Fruit fly (Drosophila melanogaster) whole organism, adult: Measurements from ENCODE around the gene CG14644.

Source experiments
- CG11617 ChIP-seq: fragments of 200-800 bp; sonication (Bioruptor generic); optimal IDR thresholded peaks from 2 replicates; lab custom pipeline; 2017; ENCODE audit warnings: mild to moderate bottlenecking, missing biosample characterization, missing genetic modification reagents, missing genetic modification characterization
- CG12768 ChIP-seq: fragments of 200-800 bp; sonication (Bioruptor generic); optimal IDR thresholded peaks from 2 replicates; lab custom pipeline; 2017; ENCODE audit warnings: missing biosample characterization, missing genetic modification characterization, mild to moderate bottlenecking, moderate library complexity, missing genetic modification reagents
- CG14711 ChIP-seq: fragments of 200-800 bp; sonication (Bioruptor generic); optimal IDR thresholded peaks from 2 replicates; lab custom pipeline; 2018; ENCODE audit warnings: missing biosample characterization, mild to moderate bottlenecking, missing genetic modification characterization, moderate library complexity
- CG1620 ChIP-seq: fragments of 200-800 bp; sonication (Bioruptor generic); optimal IDR thresholded peaks from 2 replicates; lab custom pipeline; 2016; ENCODE audit warnings: missing biosample characterization, missing genetic modification characterization
- CG33017 ChIP-seq: fragments of 200-800 bp; sonication (Bioruptor generic); optimal IDR thresholded peaks from 2 replicates; lab custom pipeline; 2018; ENCODE audit warnings: missing biosample characterization, mild to moderate bottlenecking, missing genetic modification characterization, moderate library complexity
- CG5204 ChIP-seq: fragments of 200-800 bp; sonication (Bioruptor generic); optimal IDR thresholded peaks from 2 replicates; lab custom pipeline; 2016; ENCODE audit warnings: missing biosample characterization, missing genetic modification characterization
- CG7045 ChIP-seq: fragments of 200-800 bp; sonication (Bioruptor generic); optimal IDR thresholded peaks from 2 replicates; lab custom pipeline; 2017; ENCODE audit warnings: missing biosample characterization, mild to moderate bottlenecking, missing genetic modification characterization
- CG7101 ChIP-seq: fragments of 200-800 bp; sonication (Bioruptor generic); optimal IDR thresholded peaks from 2 replicates; lab custom pipeline; 2018; ENCODE audit warnings: missing biosample characterization, mild to moderate bottlenecking, missing genetic modification characterization, moderate library complexity
- Clk ChIP-seq: fragments of 200-800 bp; sonication (Bioruptor generic); optimal IDR thresholded peaks from 2 replicates; lab custom pipeline; 2017; ENCODE audit warnings: missing biosample characterization, missing genetic modification characterization
- Crg-1 ChIP-seq: fragments of 200-800 bp; sonication (Bioruptor generic); optimal IDR thresholded peaks from 2 replicates; lab custom pipeline; 2016; ENCODE audit warnings: missing biosample characterization, missing genetic modification characterization
- Hr96 ChIP-seq: fragments of 200-800 bp; sonication (Bioruptor generic); optimal IDR thresholded peaks from 2 replicates; lab custom pipeline; 2016; ENCODE audit warnings: missing biosample characterization, missing genetic modification characterization
- Mnt ChIP-seq: fragments of 200-800 bp; sonication (Bioruptor generic); optimal IDR thresholded peaks from 2 replicates; lab custom pipeline; 2016; ENCODE audit warnings: missing biosample characterization, mild to moderate bottlenecking, missing genetic modification characterization
- bab1 ChIP-seq: fragments of 200-800 bp; sonication (Bioruptor generic); optimal IDR thresholded peaks from 3 replicates; lab custom pipeline; 2019; ENCODE audit warnings: missing biosample characterization, mild to moderate bottlenecking, missing genetic modification characterization, moderate library complexity
- cic ChIP-seq: fragments of 200-800 bp; sonication (Bioruptor generic); optimal IDR thresholded peaks from 2 replicates; lab custom pipeline; 2017; ENCODE audit warnings: missing biosample characterization, mild to moderate bottlenecking, missing genetic modification characterization, moderate library complexity
- cnc ChIP-seq, 2 experiments: fragments of >200 bp; optimal IDR thresholded peaks; 2 replicates each; lab custom pipeline; 2017
- kay ChIP-seq: fragments of 200-800 bp; sonication (Bioruptor generic); peaks from one replicate; lab custom pipeline; 2016; ENCODE audit warnings: missing biosample characterization, missing genetic modification characterization, borderline replicate concordance
- ovo ChIP-seq: fragments of 200-800 bp; sonication (Bioruptor generic); optimal IDR thresholded peaks from 2 replicates; lab custom pipeline; 2016; ENCODE audit warnings: missing biosample characterization, missing genetic modification characterization
- pad ChIP-seq: fragments of 200-800 bp; sonication (Bioruptor generic); optimal IDR thresholded peaks from 3 replicates; lab custom pipeline; 2017; ENCODE audit warnings: missing biosample characterization, missing genetic modification characterization, mild to moderate bottlenecking, moderate library complexity, missing genetic modification reagents
- tj ChIP-seq: fragments of 200-800 bp; sonication (Bioruptor generic); optimal IDR thresholded peaks from 3 replicates; lab custom pipeline; 2017; ENCODE audit warnings: missing biosample characterization, mild to moderate bottlenecking, missing genetic modification characterization, moderate library complexity
- toe ChIP-seq: fragments of 200-800 bp; sonication (Bioruptor generic); optimal IDR thresholded peaks from 2 replicates; lab custom pipeline; 2016; ENCODE audit warnings: missing biosample characterization, missing genetic modification characterization

Gene CG14644

dm6 chr3R:4281119-4281861, 28.4 kb upstream of the CG14644 start:
- TF ChIP-seq Mnt (GFP tag; lab: Kevin White, UChicago) (no peak), CG5204 (GFP tag; lab: Kevin White, UChicago) (no peak), CG14711 (no peak), Hr96 (GFP tag; lab: Kevin White, UChicago) (peak; percentile 18), cic (GFP tag; lab: Kevin White, UChicago) (peak; percentile 20)

- TF ChIP-seq Hr96 (GFP tag; lab: Kevin White, UChicago): no peak
- TF ChIP-seq CG7045: no peak
- TF ChIP-seq CG7101: no peak
- no peak for TF ChIP-seq Crg-1 (GFP tag; lab: Kevin White, UChicago)
- TF ChIP-seq CG5204 (GFP tag; lab: Kevin White, UChicago): no peak
- no peak for TF ChIP-seq CG14711
- no peak for TF ChIP-seq CG1620 (GFP tag; lab: Kevin White, UChicago)
- no peak for TF ChIP-seq Mnt (GFP tag; lab: Kevin White, UChicago)
- TF ChIP-seq ovo: no peak
- TF ChIP-seq CG11617 (GFP tag; lab: Kevin White, UChicago): no peak
- no peak for TF ChIP-seq pad
- TF ChIP-seq Clk (GFP tag; lab: Kevin White, UChicago): no peak
- TF ChIP-seq CG33017 (tag; lab: Kevin White, UChicago): no peak
- TF ChIP-seq kay (GFP tag; lab: Kevin White, UChicago): no peak
- no peak for TF ChIP-seq cic (GFP tag; lab: Kevin White, UChicago)
- no peak for TF ChIP-seq toe
- TF ChIP-seq bab1 (GFP tag; lab: Kevin White, UChicago): no peak
Observed at dm6 chr3R:4280062-4280461, 27.2 kb upstream of the CG14644 start, which contains the start of gene cpx. Gene cpx (plus strand): TSS chr3R:4280221.

- no peak for TF ChIP-seq pad
- TF ChIP-seq Clk (GFP tag; lab: Kevin White, UChicago): no peak
- TF ChIP-seq CG7045: no peak
- no peak for TF ChIP-seq Mnt (GFP tag; lab: Kevin White, UChicago)
- TF ChIP-seq cnc (optimal IDR thresholded peaks at IDR 0.05; lab: Kevin White, UChicago): no peak
- TF ChIP-seq bab1 (GFP tag; lab: Kevin White, UChicago): no peak
- TF ChIP-seq tj (GFP tag; lab: Kevin White, UChicago): no peak
- no peak for TF ChIP-seq CG1620 (GFP tag; lab: Kevin White, UChicago)
- no peak for TF ChIP-seq Crg-1 (GFP tag; lab: Kevin White, UChicago)
Observed at dm6 chr3R:4277828-4278227, 25.0 kb upstream of the CG14644 start, which contains the start of gene flip. Gene flip (minus strand): TSS chr3R:4277928.

- TF ChIP-seq CG1620 (GFP tag; lab: Kevin White, UChicago) (no peak), cnc (optimal IDR thresholded peaks at IDR 0.05; lab: Kevin White, UChicago) (no peak), tj (GFP tag; lab: Kevin White, UChicago) (no peak), CG5204 (GFP tag; lab: Kevin White, UChicago) (no peak), cic (GFP tag; lab: Kevin White, UChicago) (no peak), CG7101 (no peak), Crg-1 (GFP tag; lab: Kevin White, UChicago) (no peak), Clk (GFP tag; lab: Kevin White, UChicago) (no peak), kay (GFP tag; lab: Kevin White, UChicago) (no peak), ovo (no peak), CG11617 (GFP tag; lab: Kevin White, UChicago) (no peak), CG33017 (tag; lab: Kevin White, UChicago) (no peak), pad (no peak), bab1 (GFP tag; lab: Kevin White, UChicago) (no peak)
Observed at dm6 chr3R:4268339-4268738, 15.5 kb upstream of the CG14644 start.

- TF ChIP-seq tj (GFP tag; lab: Kevin White, UChicago) (no peak), cnc (optimal IDR thresholded peaks at IDR 0.05; lab: Kevin White, UChicago) (no peak), kay (GFP tag; lab: Kevin White, UChicago) (peak; percentile 17)
Observed at dm6 chr3R:4266470-4266869, 13.6 kb upstream of the CG14644 start, which contains the start of gene CG1092. Gene CG1092 (plus strand): TSS chr3R:4266770.

dm6 chr3R:4256672-4257071, 3.8 kb upstream of the CG14644 start, which contains the start of gene Or82a:
Gene Or82a (plus strand): TSS chr3R:4256972.
- TF ChIP-seq Mnt (GFP tag; lab: Kevin White, UChicago) (no peak), bab1 (GFP tag; lab: Kevin White, UChicago) (no peak), CG1620 (GFP tag; lab: Kevin White, UChicago) (no peak), cnc (optimal IDR thresholded peaks at IDR 0.05; lab: Kevin White, UChicago) (no peak), Crg-1 (GFP tag; lab: Kevin White, UChicago) (no peak), CG5204 (GFP tag; lab: Kevin White, UChicago) (no peak), cic (GFP tag; lab: Kevin White, UChicago) (no peak), tj (GFP tag; lab: Kevin White, UChicago) (no peak), ovo (no peak), CG12768 (GFP tag; lab: Kevin White, UChicago) (no peak), CG33017 (tag; lab: Kevin White, UChicago) (no peak), CG14711 (no peak), CG11617 (GFP tag; lab: Kevin White, UChicago) (no peak)
